Fruit fly (Drosophila melanogaster) whole organism, embryonic: ENCODE data around the gene beag.

Experiments
- B-H2 ChIP-seq: fragments of 200-800 bp; sonication (Bioruptor generic); optimal IDR thresholded peaks from 2 replicates; lab custom pipeline; 2018; ENCODE audit warnings: missing biosample characterization, mild to moderate bottlenecking, missing genetic modification characterization
- Bteb2 ChIP-seq: fragments of 200-800 bp; sonication (Bioruptor generic); optimal IDR thresholded peaks from 2 replicates; lab custom pipeline; 2016; ENCODE audit warnings: missing biosample characterization, missing genetic modification characterization
- CG11093 ChIP-seq: fragments of 200-800 bp; sonication (Bioruptor generic); IDR thresholded peaks from 3 replicates; pipeline ENCODE4 v1.3.6; 2022; ENCODE audit warnings: missing biosample characterization, missing genetic modification characterization
- CG13894 ChIP-seq: fragments of 200-800 bp; sonication (Bioruptor generic); optimal IDR thresholded peaks from 3 replicates; lab custom pipeline; 2018; ENCODE audit warnings: missing biosample characterization, mild to moderate bottlenecking, missing genetic modification characterization, moderate library complexity
- CG15011 ChIP-seq: fragments of 200-800 bp; sonication (Bioruptor generic); optimal IDR thresholded peaks from 3 replicates; lab custom pipeline; 2018; ENCODE audit warnings: missing biosample characterization, mild to moderate bottlenecking, missing genetic modification characterization
- CG17328 ChIP-seq: fragments of 200-800 bp; sonication (Bioruptor generic); IDR thresholded peaks from 2 replicates; pipeline ENCODE4 v1.3.6; 2022; ENCODE audit warnings: missing biosample characterization, missing genetic modification characterization
- CG17568 ChIP-seq: fragments of 200-800 bp; sonication (Bioruptor generic); optimal IDR thresholded peaks from 2 replicates; lab custom pipeline; 2018; ENCODE audit warnings: missing biosample characterization, mild to moderate bottlenecking, missing genetic modification characterization, moderate library complexity
- CG1832 ChIP-seq: fragments of 200-800 bp; sonication (Bioruptor generic); optimal IDR thresholded peaks from 2 replicates; lab custom pipeline; 2017; ENCODE audit warnings: missing biosample characterization, mild to moderate bottlenecking, missing genetic modification characterization, inconsistent platforms
- CG31441 ChIP-seq: fragments of 200-800 bp; sonication (Bioruptor generic); IDR thresholded peaks from 2 replicates; pipeline ENCODE4 v1.3.6; 2022; ENCODE audit warnings: missing biosample characterization, missing genetic modification characterization
- CG32767 ChIP-seq: fragments of 200-800 bp; sonication (Bioruptor generic); IDR thresholded peaks from 2 replicates; pipeline ENCODE4 v1.3.6; 2022; ENCODE audit warnings: missing biosample characterization, missing genetic modification characterization
- CG4282 ChIP-seq: fragments of 200-800 bp; sonication (Bioruptor generic); optimal IDR thresholded peaks from 2 replicates; lab custom pipeline; 2016; ENCODE audit warnings: missing biosample characterization, missing genetic modification characterization
- CG4360 ChIP-seq: fragments of 200-800 bp; sonication (Bioruptor generic); IDR thresholded peaks from 2 replicates; pipeline ENCODE4 v1.3.6; 2022; ENCODE audit warnings: missing biosample characterization, missing genetic modification characterization
- CG5245 ChIP-seq: fragments of 200-800 bp; sonication (Bioruptor generic); optimal IDR thresholded peaks from 3 replicates; lab custom pipeline; 2016; ENCODE audit warnings: missing biosample characterization, missing genetic modification characterization
- CG6175 ChIP-seq: fragments of 200-800 bp; sonication (Bioruptor generic); IDR thresholded peaks from 3 replicates; pipeline ENCODE4 v1.3.6; 2022; ENCODE audit warnings: missing biosample characterization, missing genetic modification characterization
- CG7963 ChIP-seq: fragments of 200-800 bp; sonication (Bioruptor generic); IDR thresholded peaks from 3 replicates; pipeline ENCODE4 v1.3.6; 2022; ENCODE audit warnings: missing biosample characterization, missing genetic modification characterization; ENCODE audit not compliant: partially characterized antibody
- CG7987 ChIP-seq: fragments of 200-800 bp; sonication (Bioruptor generic); optimal IDR thresholded peaks from 2 replicates; lab custom pipeline; 2018; ENCODE audit warnings: missing biosample characterization, mild to moderate bottlenecking, missing genetic modification characterization, moderate library complexity
- CG8281 ChIP-seq: fragments of 200-800 bp; sonication (Bioruptor generic); optimal IDR thresholded peaks from 2 replicates; lab custom pipeline; 2018; ENCODE audit warnings: missing biosample characterization, mild to moderate bottlenecking, missing genetic modification characterization, moderate library complexity
- CG9876 ChIP-seq: fragments of 200-800 bp; sonication (Bioruptor generic); optimal IDR thresholded peaks from 2 replicates; lab custom pipeline; 2016; ENCODE audit warnings: missing biosample characterization, missing genetic modification characterization
- CHES-1-like ChIP-seq: fragments of 200-800 bp; sonication (Bioruptor generic); optimal IDR thresholded peaks from 2 replicates; lab custom pipeline; 2016; ENCODE audit warnings: missing biosample characterization, missing genetic modification characterization
- Dfd ChIP-seq, 2 experiments: fragments of >200 bp; optimal IDR thresholded peaks; 2 replicates each; lab custom pipeline; 2017; ENCODE audit warnings: missing biosample characterization in 2 of 2, missing genetic modification characterization in 2 of 2
- E2f2 ChIP-seq: fragments of 200-800 bp; sonication (Bioruptor generic); IDR thresholded peaks from 2 replicates; pipeline ENCODE4 v1.3.6; 2022; ENCODE audit warnings: missing biosample characterization, missing genetic modification characterization
- ERR ChIP-seq: fragments of 200-800 bp; sonication (Bioruptor generic); optimal IDR thresholded peaks from 2 replicates; lab custom pipeline; 2016; ENCODE audit warnings: missing biosample characterization, missing genetic modification characterization
- Ets65A ChIP-seq: fragments of 200-800 bp; sonication (Bioruptor generic); peaks from one replicate; lab custom pipeline; 2016; ENCODE audit warnings: missing biosample characterization, missing genetic modification characterization
- Hr78 ChIP-seq, 2 experiments: fragments of 200-800 bp in 1 of 2; fragments of >200 bp in 1 of 2; sonication (Bioruptor generic) in 1 of 2; optimal IDR thresholded peaks; 2 replicates each; lab custom pipeline; 2017 to 2019; ENCODE audit warnings: missing biosample characterization in 2 of 2, missing genetic modification characterization in 2 of 2, mild to moderate bottlenecking in 1 of 2, moderate library complexity in 1 of 2
- Max ChIP-seq: fragments of 200-800 bp; sonication (Bioruptor generic); optimal IDR thresholded peaks from 2 replicates; lab custom pipeline; 2016; ENCODE audit warnings: missing biosample characterization, mild to moderate bottlenecking, missing genetic modification characterization
- Meics ChIP-seq: fragments of 200-800 bp; sonication (Bioruptor generic); optimal IDR thresholded peaks from 2 replicates; lab custom pipeline; 2017; ENCODE audit warnings: missing biosample characterization, mild to moderate bottlenecking, missing genetic modification characterization
- NC2α ChIP-seq: fragments of 200-800 bp; sonication (Bioruptor generic); optimal IDR thresholded peaks from 2 replicates; lab custom pipeline; 2016; ENCODE audit warnings: missing biosample characterization, missing genetic modification characterization
- Nf-YA ChIP-seq: fragments of 200-800 bp; sonication (Bioruptor generic); IDR thresholded peaks from 2 replicates; pipeline ENCODE4 v1.3.6; 2022; ENCODE audit warnings: missing biosample characterization, missing genetic modification characterization
- NfI ChIP-seq: fragments of 200-800 bp; sonication (Bioruptor generic); optimal IDR thresholded peaks from 3 replicates; lab custom pipeline; 2018; ENCODE audit warnings: missing biosample characterization, mild to moderate bottlenecking, missing genetic modification characterization, moderate library complexity
- Sin3A ChIP-seq: fragments of >200 bp; optimal IDR thresholded peaks from 2 replicates; lab custom pipeline; 2018
- al ChIP-seq: fragments of 200-800 bp; sonication (Bioruptor generic); IDR thresholded peaks from 2 replicates; pipeline ENCODE4 v1.3.6; 2022; ENCODE audit warnings: missing biosample characterization, missing genetic modification characterization
- crp ChIP-seq, 2 experiments: fragments of 200-800 bp; sonication (Bioruptor generic); optimal IDR thresholded peaks; 2 replicates in 1 of 2; 3 replicates in 1 of 2; lab custom pipeline; 2017; ENCODE audit warnings: missing biosample characterization in 2 of 2, missing genetic modification characterization in 2 of 2, mild to moderate bottlenecking in 1 of 2, moderate library complexity in 1 of 2
- gce ChIP-seq: fragments of 200-800 bp; sonication (Bioruptor generic); IDR thresholded peaks from 3 replicates; pipeline ENCODE4 v1.3.6; 2022; ENCODE audit warnings: missing biosample characterization, missing genetic modification characterization
- ham ChIP-seq: fragments of 200-800 bp; sonication (Bioruptor generic); IDR thresholded peaks from 2 replicates; pipeline ENCODE4 v1.3.6; 2022; ENCODE audit warnings: missing biosample characterization, missing genetic modification characterization
- kah ChIP-seq: fragments of 200-800 bp; sonication (Bioruptor generic); optimal IDR thresholded peaks from 2 replicates; lab custom pipeline; 2018; ENCODE audit warnings: missing biosample characterization, mild to moderate bottlenecking, missing genetic modification characterization
- lov ChIP-seq, 2 experiments: fragments of 200-800 bp in 1 of 2; fragments of >200 bp in 1 of 2; sonication (Bioruptor generic) in 1 of 2; IDR thresholded peaks in 1 of 2; optimal IDR thresholded peaks in 1 of 2; 2 replicates in 1 of 2; 3 replicates in 1 of 2; pipeline versions ENCODE4 v1.3.6 to Lab custom; 2017 to 2022; ENCODE audit warnings: missing biosample characterization in 1 of 2, missing genetic modification characterization in 1 of 2
- mld ChIP-seq: fragments of 200-800 bp; sonication (Bioruptor generic); IDR thresholded peaks from 3 replicates; pipeline ENCODE4 v1.3.6; 2022; ENCODE audit warnings: missing biosample characterization, missing genetic modification characterization; ENCODE audit not compliant: partially characterized antibody
- odd ChIP-seq: fragments of 200-800 bp; sonication (Bioruptor generic); optimal IDR thresholded peaks from 2 replicates; lab custom pipeline; 2017; ENCODE audit warnings: missing biosample characterization, mild to moderate bottlenecking, missing genetic modification characterization
- peb ChIP-seq: fragments of 200-800 bp; sonication (Bioruptor generic); IDR thresholded peaks from 2 replicates; pipeline ENCODE4 v1.3.6; 2022; ENCODE audit warnings: missing biosample characterization, missing genetic modification characterization
- prd ChIP-seq, 3 experiments: fragments of >200 bp in 2 of 3; fragments of 200-800 bp in 1 of 3; sonication (Bioruptor generic) in 1 of 3; optimal IDR thresholded peaks in 2 of 3; IDR thresholded peaks in 1 of 3; 2 replicates in 2 of 3; 3 replicates in 1 of 3; pipeline versions ENCODE4 v1.3.6 to Lab custom; 2017 to 2022; ENCODE audit warnings: missing biosample characterization in 1 of 3, missing genetic modification characterization in 1 of 3
- repo ChIP-seq: fragments of 200-800 bp; sonication (Bioruptor generic); optimal IDR thresholded peaks from 2 replicates; lab custom pipeline; 2016; ENCODE audit warnings: missing biosample characterization, missing genetic modification characterization
- rib ChIP-seq: fragments of 200-800 bp; sonication (Bioruptor generic); IDR thresholded peaks from 2 replicates; pipeline ENCODE4 v1.3.6; 2022; ENCODE audit warnings: missing biosample characterization, missing genetic modification characterization
- run ChIP-seq: fragments of 200-800 bp; sonication (Bioruptor generic); optimal IDR thresholded peaks from 3 replicates; lab custom pipeline; 2018; ENCODE audit warnings: missing biosample characterization, mild to moderate bottlenecking, missing genetic modification characterization
- sens ChIP-seq: fragments of 200-800 bp; sonication (Bioruptor generic); peaks from one replicate; lab custom pipeline; 2016; ENCODE audit warnings: missing biosample characterization, missing genetic modification characterization
- slbo ChIP-seq: fragments of 200-800 bp; sonication (Bioruptor generic); IDR thresholded peaks from 2 replicates; pipeline ENCODE4 v1.3.6; 2022; ENCODE audit warnings: missing biosample characterization, missing genetic modification characterization
- sr ChIP-seq: fragments of 200-800 bp; sonication (Bioruptor generic); IDR thresholded peaks from 3 replicates; pipeline ENCODE4 v1.3.6; 2022; ENCODE audit warnings: missing biosample characterization, missing genetic modification characterization
- tio ChIP-seq: fragments of 200-800 bp; sonication (Bioruptor generic); optimal IDR thresholded peaks from 2 replicates; lab custom pipeline; 2017; ENCODE audit warnings: missing biosample characterization, missing genetic modification characterization, inconsistent platforms
- tll ChIP-seq, 2 experiments: fragments of 200-800 bp in 1 of 2; fragments of >200 bp in 1 of 2; sonication (Bioruptor generic) in 1 of 2; optimal IDR thresholded peaks; 2 replicates each; lab custom pipeline; 2017 to 2019; ENCODE audit warnings: missing biosample characterization in 2 of 2, missing genetic modification characterization in 2 of 2, mild to moderate bottlenecking in 1 of 2, moderate library complexity in 1 of 2
- trem ChIP-seq: fragments of 200-800 bp; optimal IDR thresholded peaks from 3 replicates; lab custom pipeline; 2019; ENCODE audit warnings: missing biosample characterization, mild to moderate bottlenecking, missing genetic modification characterization, moderate library complexity
- zfh1 ChIP-seq: fragments of 200-800 bp; sonication (Bioruptor generic); IDR thresholded peaks from 3 replicates; pipeline ENCODE4 v1.3.6; 2022; ENCODE audit warnings: missing biosample characterization, missing genetic modification characterization

The beag gene

DNA sequence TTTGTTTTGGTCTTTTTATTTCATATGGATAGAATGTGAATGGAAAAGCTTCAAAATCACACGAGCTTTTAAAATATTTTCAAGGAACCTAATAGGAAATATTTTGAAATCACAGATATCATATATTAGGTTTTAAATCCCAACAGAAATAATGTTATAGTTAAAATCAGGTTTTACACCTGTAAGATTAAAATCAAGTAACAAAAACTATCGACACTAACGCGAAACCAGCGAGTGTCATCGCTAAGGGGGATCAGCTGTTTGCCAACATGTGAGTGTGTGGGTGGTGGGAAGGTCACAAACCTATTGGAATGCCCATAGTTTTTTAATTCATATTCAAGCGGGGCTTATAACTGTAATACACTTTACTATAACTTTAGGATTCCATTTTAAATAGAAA lies 26.2 kb downstream of the beag start, which contains the start of gene hyx (continued):
- TF ChIP-seq CHES-1-like (GFP tag; lab: Kevin White, UChicago) (peak; percentile 55), CG7987 (peak; percentile 11), repo (GFP tag; lab: Kevin White, UChicago) (no peak), ham (no peak), run (no peak), CG7963 (GFP tag; lab: Robert Waterston, UW) (peak; percentile 38; the same call in 1 of the 3 replicates), Sin3A (no peak), NC2α (no peak), Nf-YA (GFP tag; lab: Robert Waterston, UW) (no peak), al (GFP tag; lab: Robert Waterston, UW) (0 out of 2 replicates have a peak, but pooled peaks have one; percentile 31), sens (GFP tag; lab: Kevin White, UChicago) (peak; percentile 95), tio (GFP tag; lab: Kevin White, UChicago) (no peak), trem (tag; lab: Kevin White, UChicago) (peak; percentile 3), kah (no peak), ERR (GFP tag; lab: Kevin White, UChicago) (peak; percentile 46), NfI (GFP tag; lab: Kevin White, UChicago) (peak; percentile 40), CG17568 (no peak), crp (GFP tag; optimal IDR thresholded peaks at IDR 0.05; lab: Kevin White, UChicago) (peak; percentile 69 to 95), CG9876 (no peak), Bteb2 (GFP tag; lab: Kevin White, UChicago) (peak; percentile 41), CG8281 (tag; lab: Kevin White, UChicago) (no peak), mld (0 out of 3 replicates have a peak, but pooled peaks have one; percentile 18), CG17328 (GFP tag; lab: Robert Waterston, UW) (0 out of 2 replicates have a peak, but pooled peaks have one; percentile 7), CG4282 (no peak), CG31441 (GFP tag; lab: Robert Waterston, UW) (no peak), CG6175 (GFP tag; lab: Robert Waterston, UW) (no peak), slbo (GFP tag; lab: Robert Waterston, UW) (peak; percentile 62; the same call in 1 of the 2 replicates), Ets65A (GFP tag; lab: Kevin White, UChicago) (no peak), CG1832 (GFP tag; lab: Kevin White, UChicago) (no peak), odd (GFP tag; lab: Kevin White, UChicago) (peak; percentile 20), Hr78 (GFP tag; optimal IDR thresholded peaks at IDR 0.05; lab: Kevin White, UChicago) (peak in 1 of 2 experiments; percentile 88), lov (optimal IDR thresholded peaks at IDR 0.05; lab: Kevin White, UChicago) (no peak), lov (GFP tag; IDR thresholded peaks at IDR 0.05; lab: Robert Waterston, UW) (no peak), tll (GFP tag; optimal IDR thresholded peaks at IDR 0.05; lab: Kevin White, UChicago) (no peak), sr (GFP tag; lab: Robert Waterston, UW) (peak; percentile 79; the same call in 2 of the 3 replicates), CG15011 (GFP tag; lab: Kevin White, UChicago) (no peak), CG32767 (GFP tag; lab: Robert Waterston, UW) (no peak), Dfd (GFP tag; optimal IDR thresholded peaks at IDR 0.05; lab: Kevin White, UChicago) (no peak), Max (GFP tag; lab: Kevin White, UChicago) (peak; percentile 17), CG4360 (no peak), B-H2 (GFP tag; lab: Kevin White, UChicago) (peak; percentile 60), zfh1 (GFP tag; lab: Robert Waterston, UW) (no peak), rib (no peak), E2f2 (GFP tag; lab: Robert Waterston, UW) (no peak), CG11093 (no peak), CG13894 (tag; lab: Kevin White, UChicago) (peak; percentile 59), prd (optimal IDR thresholded peaks at IDR 0.05; lab: Kevin White, UChicago) (no peak), prd (GFP tag; IDR thresholded peaks at IDR 0.05; lab: Robert Waterston, UW) (peak; percentile 38; the same call in 1 of the 3 replicates), Meics (GFP tag; lab: Kevin White, UChicago) (peak; percentile 36), gce (GFP tag; lab: Robert Waterston, UW) (no peak), peb (GFP tag; lab: Robert Waterston, UW) (no peak), CG5245 (no peak)
